Fruit fly (Drosophila melanogaster) whole organism: ENCODE data around the gene Nplp4.

Experiments used
- CG8478 ChIP-seq: fragments of >200 bp; optimal IDR thresholded peaks from 2 replicates; lab custom pipeline; 2018; ENCODE audit warnings: inconsistent platforms
- Dll ChIP-seq: fragments of >200 bp; optimal IDR thresholded peaks from 2 replicates; lab custom pipeline; 2017
- EcR ChIP-seq, 2 experiments: fragments of >200 bp; optimal IDR thresholded peaks; 2 replicates each; lab custom pipeline; 2017; ENCODE audit warnings: missing biosample characterization in 2 of 2, missing genetic modification characterization in 2 of 2, missing genetic modification reagents in 2 of 2
- psq ChIP-seq: fragments of >200 bp; optimal IDR thresholded peaks from 2 replicates; lab custom pipeline; 2017

DNA sequence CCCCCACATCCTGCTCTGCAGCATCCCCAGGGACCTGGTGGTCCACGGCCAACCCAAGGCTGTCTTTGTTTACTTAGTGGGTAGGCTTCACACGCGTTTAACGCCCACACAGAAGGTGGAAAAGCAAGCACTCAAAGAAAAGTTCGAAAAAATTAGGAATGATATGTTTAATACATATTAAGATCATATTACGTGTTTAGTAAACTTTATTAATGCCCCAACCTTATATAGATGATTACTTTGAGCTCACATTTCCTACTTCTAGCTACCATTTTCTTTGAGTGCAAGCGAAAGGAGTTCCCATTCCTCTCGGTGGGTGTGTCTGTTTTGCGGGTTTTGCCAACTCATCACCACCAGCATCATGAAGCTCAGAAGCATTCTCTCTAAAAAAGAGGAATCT, 48.8 kb upstream of the Nplp4 start:
- TF ChIP-seq Dll (lab: Kevin White, UChicago) = no peak
- TF ChIP-seq EcR (GFP tag; optimal IDR thresholded peaks at IDR 0.05; lab: Kevin White, UChicago) = no peak
- TF ChIP-seq CG8478 = no peak
- TF ChIP-seq psq (lab: Kevin White, UChicago) = no peak
